Worm (Caenorhabditis elegans) whole organism, L2 larva: ENCODE measurements around the gene srw-14.
"Not testable (repeated sequence)": the region's sequence is repeated elsewhere in the genome, so short reads cannot be mapped to it uniquely, and the experiment has no call there.

Experiments used
- R02D3.7 ChIP-seq: fragments of 150-350 bp; optimal IDR thresholded peaks from 2 replicates; lab custom pipeline; 2014; ENCODE audit warnings: missing biosample characterization, missing genetic modification characterization
- Y55F3AM.14 ChIP-seq: fragments of 200-800 bp; sonication (Bioruptor generic); optimal IDR thresholded peaks from 2 replicates; lab custom pipeline; 2018; ENCODE audit warnings: mild to moderate bottlenecking, missing genetic modification characterization, missing compliant biosample characterization
- ZK546.5 ChIP-seq: sonication (generic microtip); optimal IDR thresholded peaks from 2 replicates; lab custom pipeline; 2017; ENCODE audit warnings: missing biosample characterization, missing genetic modification characterization
- aly-2 ChIP-seq: fragments of 150-350 bp; optimal IDR thresholded peaks from 2 replicates; lab custom pipeline; 2014; ENCODE audit warnings: missing biosample characterization, missing genetic modification characterization
- ama-1 ChIP-seq: fragments of 150-350 bp; optimal IDR thresholded peaks from 2 replicates; lab custom pipeline; 2018; ENCODE audit warnings: inconsistent platforms
- blmp-1 ChIP-seq: sonication (generic microtip); optimal IDR thresholded peaks from 2 replicates; lab custom pipeline; 2017; ENCODE audit warnings: missing genetic modification characterization, mild to moderate bottlenecking, missing compliant biosample characterization, antibody characterized with exemption, moderate library complexity; ENCODE audit not compliant: insufficient read depth
- ceh-16 ChIP-seq: fragments of 150-350 bp; optimal IDR thresholded peaks from 2 replicates; lab custom pipeline; 2014; ENCODE audit warnings: missing biosample characterization, missing genetic modification characterization
- elt-1 ChIP-seq: fragments of 150-350 bp; optimal IDR thresholded peaks from 2 replicates; lab custom pipeline; 2014; ENCODE audit warnings: missing biosample characterization, missing genetic modification characterization
- elt-3 ChIP-seq: sonication (generic microtip); optimal IDR thresholded peaks from 2 replicates; lab custom pipeline; 2017; ENCODE audit warnings: missing biosample characterization, missing genetic modification characterization
- fos-1 ChIP-seq: fragments of 150-350 bp; optimal IDR thresholded peaks from 2 replicates; lab custom pipeline; 2014; ENCODE audit warnings: missing biosample characterization, missing genetic modification characterization
- gmeb-1 ChIP-seq: fragments of 150-350 bp; optimal IDR thresholded peaks from 2 replicates; lab custom pipeline; 2014; ENCODE audit warnings: missing biosample characterization, missing genetic modification characterization
- lin-11 ChIP-seq: fragments of 150-350 bp; sonication (generic microtip); optimal IDR thresholded peaks from 2 replicates; lab custom pipeline; 2014; ENCODE audit warnings: missing biosample characterization, missing genetic modification characterization, inconsistent platforms, mixed read lengths
- lin-13 ChIP-seq: fragments of 150-350 bp; optimal IDR thresholded peaks from 2 replicates; lab custom pipeline; 2014; ENCODE audit warnings: missing biosample characterization, missing genetic modification reagents, missing genetic modification characterization
- lin-39 ChIP-seq: fragments of 150-350 bp; optimal IDR thresholded peaks from 2 replicates; lab custom pipeline; 2014; ENCODE audit warnings: missing biosample characterization, missing genetic modification reagents, missing genetic modification characterization
- lsy-2 ChIP-seq, 2 experiments: fragments of 150-350 bp in 1 of 2; sonication (generic microtip) in 1 of 2; optimal IDR thresholded peaks; 2 replicates each; lab custom pipeline; 2014 to 2017; ENCODE audit warnings: missing biosample characterization in 2 of 2, missing genetic modification characterization in 2 of 2
- mab-5 ChIP-seq: fragments of 150-350 bp; optimal IDR thresholded peaks from 2 replicates; lab custom pipeline; 2014; ENCODE audit warnings: missing biosample characterization, missing genetic modification characterization
- mbf-1 ChIP-seq: sonication (generic microtip); optimal IDR thresholded peaks from 2 replicates; lab custom pipeline; 2017; ENCODE audit warnings: missing biosample characterization, missing genetic modification characterization
- nhr-10 ChIP-seq: sonication (generic microtip); optimal IDR thresholded peaks from 2 replicates; lab custom pipeline; 2017; ENCODE audit warnings: missing biosample characterization, missing genetic modification characterization
- nhr-12 ChIP-seq: fragments of 150-350 bp; optimal IDR thresholded peaks from 2 replicates; lab custom pipeline; 2014; ENCODE audit warnings: missing biosample characterization, missing genetic modification characterization
- nhr-129 ChIP-seq: fragments of 150-350 bp; optimal IDR thresholded peaks from 2 replicates; lab custom pipeline; 2014; ENCODE audit warnings: missing biosample characterization, missing genetic modification characterization
- nhr-21 ChIP-seq: fragments of 150-350 bp; optimal IDR thresholded peaks from 2 replicates; lab custom pipeline; 2014; ENCODE audit warnings: missing biosample characterization, missing genetic modification characterization
- nhr-237 ChIP-seq: fragments of 150-350 bp; optimal IDR thresholded peaks from 2 replicates; lab custom pipeline; 2014; ENCODE audit warnings: missing biosample characterization, missing genetic modification characterization
- nhr-6 ChIP-seq: fragments of 150-350 bp; optimal IDR thresholded peaks from 2 replicates; lab custom pipeline; 2014; ENCODE audit warnings: missing biosample characterization, missing genetic modification characterization
- nhr-77 ChIP-seq: fragments of 150-350 bp; optimal IDR thresholded peaks from 2 replicates; lab custom pipeline; 2014; ENCODE audit warnings: missing biosample characterization, missing genetic modification characterization
- peb-1 ChIP-seq: fragments of 150-350 bp; optimal IDR thresholded peaks from 2 replicates; lab custom pipeline; 2014; ENCODE audit warnings: missing biosample characterization, missing genetic modification characterization
- sem-4 ChIP-seq: fragments of 150-350 bp; optimal IDR thresholded peaks from 2 replicates; lab custom pipeline; 2014; ENCODE audit warnings: missing biosample characterization, missing genetic modification reagents, missing genetic modification characterization
- skn-1 ChIP-seq: sonication (generic microtip); optimal IDR thresholded peaks from 2 replicates; lab custom pipeline; 2017; ENCODE audit warnings: missing biosample characterization, missing genetic modification characterization
- sma-3 ChIP-seq: sonication (generic microtip); optimal IDR thresholded peaks from 2 replicates; lab custom pipeline; 2016; ENCODE audit warnings: missing genetic modification reagents, missing genetic modification characterization, missing compliant biosample characterization
- sma-9 ChIP-seq, 2 experiments: fragments of 150-350 bp in 1 of 2; sonication (generic microtip) in 1 of 2; optimal IDR thresholded peaks; 2 replicates each; lab custom pipeline; 2014 to 2016; ENCODE audit warnings: missing genetic modification characterization in 2 of 2, mild to moderate bottlenecking in 1 of 2, missing biosample characterization in 1 of 2, missing compliant biosample characterization in 1 of 2, missing genetic modification reagents in 1 of 2, moderate library complexity in 1 of 2
- snpc-4 ChIP-seq: fragments of 150-350 bp; optimal IDR thresholded peaks from 2 replicates; lab custom pipeline; 2014; ENCODE audit warnings: missing biosample characterization, missing genetic modification characterization
- unc-39 ChIP-seq: fragments of 150-350 bp; optimal IDR thresholded peaks from 2 replicates; lab custom pipeline; 2014; ENCODE audit warnings: missing biosample characterization, missing genetic modification characterization
- unc-55 ChIP-seq: fragments of 150-350 bp; sonication (generic microtip); optimal IDR thresholded peaks from 3 replicates; lab custom pipeline; 2014; ENCODE audit warnings: missing biosample characterization, missing genetic modification reagents, missing genetic modification characterization
- unc-62 ChIP-seq: fragments of 150-350 bp; optimal IDR thresholded peaks from 2 replicates; lab custom pipeline; 2014; ENCODE audit warnings: missing biosample characterization, missing genetic modification reagents, missing genetic modification characterization
- zag-1 ChIP-seq: fragments of 150-350 bp; optimal IDR thresholded peaks from 2 replicates; lab custom pipeline; 2014; ENCODE audit warnings: missing biosample characterization, missing genetic modification characterization
- ztf-1 ChIP-seq: fragments of 200-800 bp; sonication (Bioruptor generic); conservative IDR thresholded peaks from 2 replicates; pipeline ENCODE4 v1.3.6; 2022; ENCODE audit warnings: missing genetic modification characterization, missing compliant biosample characterization
- ztf-11 ChIP-seq: sonication (generic microtip); optimal IDR thresholded peaks from 2 replicates; lab custom pipeline; 2017; ENCODE audit warnings: missing biosample characterization, missing genetic modification characterization
- ztf-4 ChIP-seq: fragments of 150-350 bp; optimal IDR thresholded peaks from 2 replicates; lab custom pipeline; 2014; ENCODE audit warnings: missing biosample characterization, missing genetic modification characterization

The srw-14 gene

ce11 chrV:15262336-15262735 is 36.6 kb downstream of the srw-14 start, which contains the start of gene M01B2.10:
Gene M01B2.10 (minus strand): TSS chrV:15262436.
- not testable (repeated sequence) for TF ChIP-seq blmp-1, sem-4, aly-2 (tag; lab: Kevin White, UChicago)
- TF ChIP-seq, all 48 proteins: peak for 0; not testable (repeated sequence) for 48

- TF ChIP-seq nhr-237 (tag; lab: Kevin White, UChicago) (no peak), elt-3 (tag; lab: Kevin White, UChicago) (no peak), ceh-16 (no peak), nhr-129 (tag; lab: Kevin White, UChicago) (no peak), mab-5 (tag; lab: Kevin White, UChicago) (no peak), skn-1 (tag; lab: Kevin White, UChicago) (no peak), nhr-21 (tag; lab: Kevin White, UChicago) (no peak), ZK546.5 (tag; lab: Kevin White, UChicago) (no peak), Y55F3AM.14 (GFP tag; lab: Kevin White, UChicago) (no peak)
Observed at ce11 chrV:15264131-15264530, 38.4 kb downstream of the srw-14 start, which contains the start of gene M01B2.12. Gene M01B2.12 (minus strand): TSS chrV:15264231.

- no peak for TF ChIP-seq nhr-21 (tag; lab: Kevin White, UChicago)
- no peak for TF ChIP-seq snpc-4
- TF ChIP-seq sma-3 (GFP tag; lab: Kevin White, UChicago): no peak
- TF ChIP-seq elt-3 (tag; lab: Kevin White, UChicago): no peak
- no peak for TF ChIP-seq unc-39
- TF ChIP-seq sma-9 (GFP tag; optimal IDR thresholded peaks at IDR 0.05; lab: Kevin White, UChicago): no peak
- no peak for TF ChIP-seq sma-9 (tag; optimal IDR thresholded peaks at IDR 0.05; lab: Kevin White, UChicago)
- TF ChIP-seq fos-1 (tag; lab: Kevin White, UChicago): no peak
- TF ChIP-seq nhr-237 (tag; lab: Kevin White, UChicago): no peak
- no peak for TF ChIP-seq lin-11 (tag; lab: Kevin White, UChicago)
- TF ChIP-seq nhr-12 (tag; lab: Kevin White, UChicago): no peak
- no peak for TF ChIP-seq ztf-11 (tag; lab: Kevin White, UChicago)
Observed at ce11 chrV:15265814-15266213, 40.1 kb downstream of the srw-14 start, which contains the start of gene M01B2.13. Gene M01B2.13 (minus strand): TSS chrV:15265914.

- TF ChIP-seq lin-11 (tag; lab: Kevin White, UChicago) (no peak), blmp-1 (tag; lab: Kevin White, UChicago) (no peak), ceh-16 (no peak), lin-39 (tag; lab: Kevin White, UChicago) (no peak), elt-1 (no peak), unc-55 (GFP tag; lab: Kevin White, UChicago) (no peak), unc-62 (GFP tag; lab: Kevin White, UChicago) (no peak), zag-1 (tag; lab: Kevin White, UChicago) (no peak), elt-3 (tag; lab: Kevin White, UChicago) (no peak), ztf-1 (GFP tag; lab: Robert Waterston, UW) (no peak), ztf-4 (tag; lab: Kevin White, UChicago) (no peak), unc-39 (no peak), mbf-1 (tag; lab: Kevin White, UChicago) (no peak), nhr-77 (tag; lab: Kevin White, UChicago) (no peak), nhr-21 (tag; lab: Kevin White, UChicago) (no peak), ZK546.5 (tag; lab: Kevin White, UChicago) (no peak), nhr-10 (tag; lab: Kevin White, UChicago) (no peak), gmeb-1 (tag; lab: Kevin White, UChicago) (no peak), nhr-6 (tag; lab: Kevin White, UChicago) (no peak)
Observed at ce11 chrV:15267405-15267804, 41.7 kb downstream of the srw-14 start, which contains the start of gene T10H4.13. Gene T10H4.13 (minus strand): TSS chrV:15267505.

ce11 chrV:15268302-15268701 is 42.6 kb downstream of the srw-14 start, which contains the start of gene srw-22:
Gene srw-22 (plus strand): TSS chrV:15268602.
- TF ChIP-seq zag-1 (tag; lab: Kevin White, UChicago): no peak
- no peak for TF ChIP-seq peb-1
- no peak for TF ChIP-seq lin-13 (GFP tag; lab: Kevin White, UChicago)
- TF ChIP-seq ceh-16: no peak
- TF ChIP-seq ZK546.5 (tag; lab: Kevin White, UChicago): no peak
- no peak for TF ChIP-seq lsy-2 (tag; optimal IDR thresholded peaks at IDR 0.05; lab: Kevin White, UChicago)
- no peak for TF ChIP-seq aly-2 (tag; lab: Kevin White, UChicago)
- TF ChIP-seq unc-62 (GFP tag; lab: Kevin White, UChicago): no peak
- no peak for TF ChIP-seq sma-3 (GFP tag; lab: Kevin White, UChicago)
- TF ChIP-seq mab-5 (tag; lab: Kevin White, UChicago): no peak
- no peak for TF ChIP-seq ztf-1 (GFP tag; lab: Robert Waterston, UW)
- TF ChIP-seq nhr-6 (tag; lab: Kevin White, UChicago): no peak
- no peak for TF ChIP-seq unc-39
- no peak for TF ChIP-seq R02D3.7 (tag; lab: Kevin White, UChicago)
- no peak for TF ChIP-seq ama-1 (lab: Kevin White, UChicago)
- TF ChIP-seq sem-4 (tag; lab: Kevin White, UChicago): no peak
- no peak for TF ChIP-seq unc-55 (GFP tag; lab: Kevin White, UChicago)
- no peak for TF ChIP-seq snpc-4
